Worm (Caenorhabditis elegans) whole organism, late embryonic: ENCODE results near the gene nep-10.

Experiments used
- C38D4.7 ChIP-seq: fragments of 200-800 bp; sonication (Bioruptor generic); optimal IDR thresholded peaks from 2 replicates; lab custom pipeline; 2018; ENCODE audit warnings: mild to moderate bottlenecking, missing genetic modification characterization, moderate library complexity, missing compliant biosample characterization
- K09A11.1 ChIP-seq: sonication (generic microtip); optimal IDR thresholded peaks from 2 replicates; lab custom pipeline; 2017; ENCODE audit warnings: antibody characterized with exemption, mild to moderate bottlenecking, missing genetic modification characterization, missing compliant biosample characterization; ENCODE audit not compliant: insufficient read depth
- T23F11.4 ChIP-seq: fragments of 200-800 bp; sonication (Bioruptor generic); optimal IDR thresholded peaks from 2 replicates; lab custom pipeline; 2018; ENCODE audit warnings: mild to moderate bottlenecking, missing genetic modification characterization, missing compliant biosample characterization
- ahr-1 ChIP-seq: sonication (generic microtip); optimal IDR thresholded peaks from 2 replicates; lab custom pipeline; 2016; ENCODE audit warnings: missing genetic modification characterization, missing compliant biosample characterization
- ama-1 ChIP-seq: fragments of 150-350 bp; optimal IDR thresholded peaks from 2 replicates; lab custom pipeline; 2014
- ceh-18 ChIP-seq: sonication (generic microtip); optimal IDR thresholded peaks from 2 replicates; lab custom pipeline; 2016; ENCODE audit warnings: missing genetic modification characterization, missing compliant biosample characterization
- ceh-2 ChIP-seq: sonication (generic microtip); optimal IDR thresholded peaks from 2 replicates; lab custom pipeline; 2016; ENCODE audit warnings: missing genotype, missing genetic modification characterization, missing compliant biosample characterization
- ceh-22 ChIP-seq: sonication (generic microtip); optimal IDR thresholded peaks from 2 replicates; lab custom pipeline; 2017; ENCODE audit warnings: missing biosample characterization, missing genetic modification characterization
- ceh-48 ChIP-seq: sonication (generic microtip); optimal IDR thresholded peaks from 2 replicates; lab custom pipeline; 2016; ENCODE audit warnings: missing genetic modification characterization, inconsistent platforms, missing compliant biosample characterization
- ceh-6 ChIP-seq: fragments of 200-800 bp; sonication (Bioruptor generic); optimal IDR thresholded peaks from 2 replicates; lab custom pipeline; 2018; ENCODE audit warnings: mild to moderate bottlenecking, missing genetic modification characterization, missing compliant biosample characterization
- che-1 ChIP-seq: sonication (generic microtip); optimal IDR thresholded peaks from 2 replicates; lab custom pipeline; 2016; ENCODE audit warnings: mild to moderate bottlenecking, missing genetic modification characterization, missing compliant biosample characterization
- dmd-4 ChIP-seq: sonication (generic microtip); optimal IDR thresholded peaks from 2 replicates; lab custom pipeline; 2016; ENCODE audit warnings: borderline replicate concordance, missing genetic modification characterization, missing compliant biosample characterization
- elt-2 ChIP-seq: sonication (generic microtip); optimal IDR thresholded peaks from 2 replicates; lab custom pipeline; 2016; ENCODE audit warnings: missing genetic modification reagents, missing genetic modification characterization, missing compliant biosample characterization
- eyg-1 ChIP-seq: sonication (generic microtip); optimal IDR thresholded peaks from 2 replicates; lab custom pipeline; 2016; ENCODE audit warnings: missing genotype, missing genetic modification characterization, missing compliant biosample characterization
- fkh-10 ChIP-seq: fragments of 150-350 bp; optimal IDR thresholded peaks from 2 replicates; lab custom pipeline; 2014; ENCODE audit warnings: missing biosample characterization, missing genetic modification reagents, missing genetic modification characterization
- gmeb-2 ChIP-seq: sonication (generic microtip); optimal IDR thresholded peaks from 2 replicates; lab custom pipeline; 2016; ENCODE audit warnings: missing genetic modification characterization, inconsistent platforms, missing compliant biosample characterization
- lim-6 ChIP-seq: sonication (generic microtip); optimal IDR thresholded peaks from 2 replicates; lab custom pipeline; 2016; ENCODE audit warnings: missing genetic modification characterization, missing compliant biosample characterization
- mec-3 ChIP-seq: sonication (generic microtip); optimal IDR thresholded peaks from 2 replicates; lab custom pipeline; 2016; ENCODE audit warnings: borderline replicate concordance, missing genetic modification characterization, missing compliant biosample characterization
- ref-2 ChIP-seq: sonication (generic microtip); optimal IDR thresholded peaks from 2 replicates; lab custom pipeline; 2016; ENCODE audit warnings: missing genetic modification characterization, missing compliant biosample characterization
- sox-2 ChIP-seq: fragments of 200-800 bp; sonication (Bioruptor generic); IDR thresholded peaks from 2 replicates; pipeline ENCODE4 v1.3.6; 2022; ENCODE audit warnings: missing genetic modification reagents, missing genetic modification characterization, missing compliant biosample characterization
- ttx-3 ChIP-seq: sonication (generic microtip); optimal IDR thresholded peaks from 2 replicates; lab custom pipeline; 2016; ENCODE audit warnings: missing genetic modification reagents, missing genetic modification characterization, missing compliant biosample characterization
- unc-3 ChIP-seq, 2 experiments: fragments of 200-800 bp in 1 of 2; sonication (Bioruptor generic) in 1 of 2; sonication (generic microtip) in 1 of 2; conservative IDR thresholded peaks in 1 of 2; optimal IDR thresholded peaks in 1 of 2; 2 replicates each; pipeline versions ENCODE4 v1.3.6 to Lab custom; 2016 to 2022; ENCODE audit warnings: missing compliant biosample characterization in 2 of 2, missing genetic modification characterization in 2 of 2, missing genetic modification reagents in 1 of 2
- unc-55 ChIP-seq: sonication (generic microtip); optimal IDR thresholded peaks from 2 replicates; lab custom pipeline; 2017; ENCODE audit warnings: missing biosample characterization, missing genetic modification reagents, missing genetic modification characterization

nep-10 gene

DNA sequence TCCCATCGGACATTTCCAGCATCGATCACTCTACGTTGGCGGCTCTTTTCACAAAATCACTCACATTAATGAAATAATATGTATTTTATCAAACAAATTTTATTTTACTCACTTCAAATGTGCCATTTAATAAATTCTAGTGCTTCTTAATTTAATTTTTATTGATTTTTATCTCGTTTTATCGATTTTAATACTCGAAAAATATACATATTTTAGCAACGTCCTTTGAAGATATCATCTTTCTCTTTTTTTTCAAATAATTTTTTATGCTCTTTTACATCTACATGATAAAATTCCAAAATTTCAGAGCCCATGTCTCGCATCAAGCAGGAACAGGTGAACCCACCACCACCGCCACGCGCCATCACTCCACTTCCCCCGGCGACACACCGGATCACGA, 43.9 kb downstream of the nep-10 start, which contains the start of the genes lido-14 and bath-27:
TSS of gene lido-14 (plus strand) at position 301 of the 400 bp plus-strand sequence.
TSS of gene bath-27 (plus strand) at position 306 of the 400 bp plus-strand sequence.
- TF ChIP-seq dmd-4 (no peak), ceh-2 (tag; lab: Kevin White, UChicago) (no peak), K09A11.1 (tag; lab: Kevin White, UChicago) (no peak), che-1 (tag; lab: Kevin White, UChicago) (no peak), eyg-1 (tag; lab: Kevin White, UChicago) (no peak), ceh-22 (tag; lab: Kevin White, UChicago) (no peak), mec-3 (no peak), sox-2 (GFP tag; lab: Robert Waterston, UW) (no peak), ttx-3 (tag; lab: Kevin White, UChicago) (no peak), ama-1 (lab: Kevin White, UChicago) (no peak), ceh-18 (tag; lab: Kevin White, UChicago) (no peak), T23F11.4 (GFP tag; lab: Kevin White, UChicago) (no peak), ahr-1 (no peak), elt-2 (tag; lab: Kevin White, UChicago) (no peak), unc-55 (GFP tag; lab: Kevin White, UChicago) (no peak), fkh-10 (GFP tag; lab: Kevin White, UChicago) (no peak), gmeb-2 (tag; lab: Kevin White, UChicago) (no peak), C38D4.7 (GFP tag; lab: Kevin White, UChicago) (no peak), ceh-6 (GFP tag; lab: Kevin White, UChicago) (no peak)

DNA sequence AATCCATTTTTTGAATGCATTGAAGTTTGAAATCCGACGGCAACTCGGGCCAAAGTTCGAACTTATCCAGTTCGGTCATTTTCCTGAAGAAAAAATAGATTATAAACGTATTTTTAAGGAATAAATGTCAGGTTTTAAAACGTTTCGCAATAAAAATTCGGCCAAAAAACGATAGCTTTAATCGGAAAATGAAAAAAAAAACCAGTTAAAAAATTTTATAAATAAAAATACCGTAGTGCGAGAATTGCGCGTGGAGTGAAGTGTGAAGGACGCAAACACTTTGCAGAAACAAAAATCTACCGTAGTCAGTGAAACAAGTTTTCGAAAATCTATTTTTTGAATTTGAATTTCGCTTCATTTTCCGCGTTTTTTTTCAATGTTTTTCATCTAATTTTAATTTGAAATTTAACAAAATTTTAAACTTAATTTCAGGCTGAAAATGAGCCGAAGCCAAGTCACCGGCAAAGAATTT, 52.9 kb downstream of the nep-10 start, which contains the start of gene F14D2.8:
TSS of gene F14D2.8 (minus strand) at position 51 of the 472 bp plus-strand sequence.
- TF ChIP-seq ref-2 (no peak), lim-6 (tag; lab: Kevin White, UChicago) (no peak), ceh-48 (no peak), unc-3 (GFP tag; conservative IDR thresholded peaks at IDR 0.05; lab: Robert Waterston, UW) (no peak), unc-3 (tag; optimal IDR thresholded peaks at IDR 0.05; lab: Kevin White, UChicago) (no peak)
- TF ChIP-seq, all 69 proteins: peak for 0
